Worm (Caenorhabditis elegans) whole organism, L4/young adult: ENCODE results near the gene srz-60.
"Not testable (repeated sequence)": the region's sequence is repeated elsewhere in the genome, so short reads cannot be mapped to it uniquely, and the experiment has no call there.

ENCODE experiments used
- W03F9.2 ChIP-seq: fragments of 150-350 bp; optimal IDR thresholded peaks from 2 replicates; lab custom pipeline; 2014; ENCODE audit warnings: missing biosample characterization, missing genetic modification characterization
- dao-5 ChIP-seq: sonication (generic microtip); optimal IDR thresholded peaks from 2 replicates; lab custom pipeline; 2016; ENCODE audit warnings: missing genotype, missing genetic modification characterization, moderate library complexity, missing compliant biosample characterization
- him-1 ChIP-seq: sonication (generic microtip); optimal IDR thresholded peaks from 2 replicates; lab custom pipeline; 2016; ENCODE audit warnings: missing genotype, missing genetic modification reagents, missing genetic modification characterization, missing compliant biosample characterization

The srz-60 gene

DNA sequence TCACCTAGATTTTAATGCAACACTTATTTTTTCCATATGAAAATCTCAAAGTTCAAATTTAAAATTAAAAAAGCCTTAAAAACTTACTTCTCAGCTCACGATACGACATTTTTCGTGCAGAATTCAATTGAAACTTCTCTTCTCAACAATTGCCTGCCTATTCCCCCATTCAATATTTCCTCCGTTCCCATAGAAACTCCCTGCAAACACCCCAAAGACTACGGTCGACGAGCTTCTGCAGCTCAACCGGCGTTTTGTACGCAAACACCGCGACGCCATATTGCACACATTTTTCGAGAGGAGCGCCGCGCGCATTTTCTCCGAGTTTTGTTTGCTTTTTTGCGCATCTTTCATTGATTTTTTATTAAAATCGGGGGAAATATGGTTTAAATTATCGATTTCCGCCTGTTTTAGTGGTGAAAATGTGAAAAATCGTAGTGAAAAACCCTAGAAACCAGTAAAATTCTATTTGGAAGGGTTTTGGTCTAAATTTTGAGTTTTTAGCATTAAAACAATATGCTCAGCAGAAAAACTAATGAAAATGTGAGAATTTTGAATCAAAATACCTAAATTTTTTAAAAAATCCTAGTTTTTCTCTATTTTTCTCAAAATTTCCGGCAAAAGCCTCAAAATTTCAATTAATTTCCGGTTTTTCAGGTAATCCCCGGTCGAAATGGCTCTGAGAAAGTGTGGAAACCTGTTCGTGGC lies 29.5 kb upstream of the srz-60 start, which contains the start of the genes dyf-3 and pdhb-1:
Gene dyf-3, minus strand, starts transcription at position 217 of the 708 bp plus-strand sequence.
Gene pdhb-1, plus strand, starts transcription at position 658 of the 708 bp plus-strand sequence.
- no peak for TF ChIP-seq dao-5 (tag; lab: Kevin White, UChicago)
- TF ChIP-seq W03F9.2 (tag; lab: Kevin White, UChicago) = no peak
- TF ChIP-seq him-1 (tag; lab: Kevin White, UChicago) = no peak

DNA sequence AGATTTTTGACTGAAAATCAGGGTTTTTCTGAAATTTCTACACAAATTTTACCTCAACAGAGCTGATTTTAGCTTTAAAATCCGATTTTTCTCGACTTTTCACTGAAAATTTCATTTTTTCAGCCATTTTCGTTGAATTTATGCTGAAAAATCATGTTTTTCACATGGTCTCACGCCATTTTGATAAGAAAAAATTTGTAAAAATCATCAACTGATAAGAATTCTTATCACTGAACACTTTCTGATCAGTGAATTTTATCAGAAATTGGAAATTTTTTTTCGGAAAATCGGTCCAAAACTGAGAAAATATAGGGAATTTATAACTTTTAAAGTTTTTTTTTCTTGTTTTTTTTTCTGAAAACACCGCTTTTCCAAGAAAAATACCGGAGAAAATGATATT lies 27.8 kb upstream of the srz-60 start:
- TF ChIP-seq him-1 (tag; lab: Kevin White, UChicago) (no peak), W03F9.2 (tag; lab: Kevin White, UChicago) (no peak), dao-5 (tag; lab: Kevin White, UChicago) (no peak)

ce11 chrIV:3415383-3415782 lies 13.3 kb upstream of the srz-60 start, which contains the start of gene lgc-9:
lgc-9 (plus strand) TSS chrIV:3415683.
- no peak for TF ChIP-seq him-1 (tag; lab: Kevin White, UChicago)
- TF ChIP-seq W03F9.2 (tag; lab: Kevin White, UChicago) = no peak
- TF ChIP-seq dao-5 (tag; lab: Kevin White, UChicago) = no peak

DNA sequence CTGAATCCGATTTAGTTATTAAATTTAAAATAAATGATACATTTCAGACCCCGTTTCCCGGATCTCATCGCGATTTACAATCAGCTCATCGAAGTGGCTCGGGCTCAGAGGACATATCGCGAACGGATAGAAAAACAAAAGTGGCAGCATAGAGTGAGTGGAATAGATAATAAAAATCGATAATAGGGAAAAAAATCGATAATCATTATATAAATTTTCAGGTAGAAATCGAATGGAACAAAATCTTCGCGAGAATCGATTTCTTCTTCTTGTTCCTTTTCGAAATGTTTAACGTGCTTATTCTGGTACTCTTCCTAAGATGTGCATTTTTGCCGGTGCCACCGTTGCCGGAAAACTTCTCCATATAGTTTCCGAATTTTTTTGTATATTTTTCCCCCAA lies 10.0 kb upstream of the srz-60 start:
- TF ChIP-seq him-1 (tag; lab: Kevin White, UChicago) (no peak), W03F9.2 (tag; lab: Kevin White, UChicago) (no peak), dao-5 (tag; lab: Kevin White, UChicago) (no peak)

DNA sequence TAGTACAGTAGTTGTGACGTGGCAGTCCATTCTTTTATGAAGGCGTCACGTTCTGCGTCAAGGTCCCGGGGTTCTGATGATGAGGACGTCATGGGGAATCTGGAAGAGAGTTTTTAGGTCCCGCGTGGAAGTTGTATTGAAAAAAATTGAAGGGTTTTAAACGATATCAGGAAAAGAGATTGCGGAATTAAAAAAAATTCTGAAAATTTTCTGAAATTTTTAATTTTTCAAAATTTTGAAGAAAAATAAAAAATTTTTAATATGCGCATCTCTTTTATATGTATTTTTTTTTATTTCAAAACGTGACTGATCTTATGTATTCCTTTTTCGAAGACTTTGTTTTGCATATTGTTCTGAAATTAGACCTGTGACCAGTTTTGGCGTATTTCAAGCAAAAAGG lies 6.2 kb upstream of the srz-60 start, which contains the start of gene C04C3.6:
Gene C04C3.6, minus strand, starts transcription at position 101 of the 400 bp plus-strand sequence.
- TF ChIP-seq dao-5 (tag; lab: Kevin White, UChicago) (no peak), W03F9.2 (tag; lab: Kevin White, UChicago) (no peak), him-1 (tag; lab: Kevin White, UChicago) (no peak)

DNA sequence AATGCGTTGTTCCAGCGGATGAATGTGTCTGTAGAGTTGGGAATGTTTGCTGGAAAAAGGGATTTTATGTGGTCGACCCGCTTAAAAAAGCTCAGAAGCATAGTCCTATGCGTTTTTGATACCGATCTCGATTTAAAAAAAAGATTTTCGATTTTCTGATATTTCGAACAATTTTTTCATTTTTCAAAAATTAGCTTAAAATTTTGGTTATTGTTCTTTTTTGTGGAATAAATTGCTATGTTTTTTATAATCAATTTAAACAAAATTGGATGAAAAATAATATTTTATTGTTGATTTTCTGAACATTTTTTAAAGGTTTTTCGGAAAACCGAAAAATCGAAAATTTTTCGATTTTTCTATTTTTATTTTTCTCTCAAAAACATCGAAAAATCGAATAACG lies 4.7 kb downstream of the srz-60 start, which contains the start of gene C04C3.7:
Gene C04C3.7, minus strand, starts transcription at position 101 of the 400 bp plus-strand sequence.
- not testable (repeated sequence) for TF ChIP-seq W03F9.2, dao-5, him-1 (tag; lab: Kevin White, UChicago)

DNA sequence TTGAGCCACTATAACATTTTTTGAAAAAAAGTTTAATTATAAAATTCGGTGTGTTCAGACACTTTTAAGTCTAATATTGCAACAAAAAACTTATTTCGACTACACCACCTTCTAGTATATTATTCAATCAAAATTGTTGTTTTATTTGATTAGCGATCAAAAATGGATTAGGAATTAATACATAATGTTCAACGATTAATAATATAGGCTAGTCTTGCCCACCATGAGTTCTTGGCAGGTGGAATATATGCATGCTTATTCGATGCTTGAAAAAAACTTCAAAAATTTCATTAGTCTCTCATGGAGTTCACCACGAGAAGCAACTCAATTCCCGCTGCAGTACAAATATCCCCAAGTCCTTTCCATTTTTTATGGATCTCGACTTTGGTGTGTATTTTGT lies 7.3 kb downstream of the srz-60 start, which contains the start of gene srz-32:
Gene srz-32, plus strand, starts transcription at position 301 of the 400 bp plus-strand sequence.
- TF ChIP-seq him-1 (tag; lab: Kevin White, UChicago) (no peak), W03F9.2 (tag; lab: Kevin White, UChicago) (no peak), dao-5 (tag; lab: Kevin White, UChicago) (no peak)

DNA sequence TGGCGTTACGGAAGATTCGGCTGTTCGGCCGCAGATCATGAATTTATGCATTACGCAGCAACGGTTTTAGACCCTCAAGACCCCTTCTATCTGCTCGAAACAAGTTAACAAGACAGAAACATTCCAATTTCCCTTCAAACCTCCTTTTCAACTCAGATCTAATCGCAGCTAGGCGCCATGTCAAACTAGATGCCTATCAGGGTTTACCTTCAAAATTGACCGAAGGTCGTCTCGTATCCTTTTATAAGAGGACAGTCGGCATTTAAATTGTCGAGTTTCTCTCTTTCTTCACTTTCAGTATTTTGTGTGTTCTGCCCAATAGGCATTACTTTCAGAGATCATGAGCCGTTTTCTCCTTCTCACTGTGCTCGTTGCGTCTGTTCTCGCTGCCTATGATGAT lies 9.3 kb downstream of the srz-60 start, which contains the start of gene grd-13:
Gene grd-13, plus strand, starts transcription at position 291 of the 400 bp plus-strand sequence.
- no peak for TF ChIP-seq him-1 (tag; lab: Kevin White, UChicago)
- no peak for TF ChIP-seq W03F9.2 (tag; lab: Kevin White, UChicago)
- no peak for TF ChIP-seq dao-5 (tag; lab: Kevin White, UChicago)

DNA sequence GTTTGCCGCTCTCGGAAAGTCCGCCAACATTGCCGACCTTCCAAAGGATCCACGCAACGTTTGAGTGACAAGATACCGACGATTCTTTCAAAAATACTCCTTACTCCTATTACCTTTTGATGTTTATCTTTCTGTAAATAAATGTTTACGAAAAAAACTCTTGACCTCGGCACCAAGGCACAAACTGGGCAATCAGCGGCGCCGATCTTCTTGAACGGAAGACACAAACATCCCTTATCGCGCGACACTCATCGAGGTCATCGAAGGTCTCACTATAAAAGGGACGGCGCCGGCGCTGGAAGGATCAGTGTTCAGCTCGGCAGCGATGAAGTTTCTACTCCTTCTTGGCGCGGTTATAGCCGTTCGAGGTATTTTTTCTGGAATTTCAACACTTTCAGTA lies 10.7 kb downstream of the srz-60 start, which contains the start of gene grd-3:
Gene grd-3, plus strand, starts transcription at position 302 of the 400 bp plus-strand sequence.
- no peak for TF ChIP-seq him-1 (tag; lab: Kevin White, UChicago)
- no peak for TF ChIP-seq W03F9.2 (tag; lab: Kevin White, UChicago)
- no peak for TF ChIP-seq dao-5 (tag; lab: Kevin White, UChicago)

ce11 chrIV:3440848-3441247 lies 12.1 kb downstream of the srz-60 start, which contains the start of gene grd-10:
grd-10 (plus strand) TSS chrIV:3441055.
- TF ChIP-seq dao-5 (tag; lab: Kevin White, UChicago) (no peak), him-1 (tag; lab: Kevin White, UChicago) (no peak), W03F9.2 (tag; lab: Kevin White, UChicago) (no peak)

DNA sequence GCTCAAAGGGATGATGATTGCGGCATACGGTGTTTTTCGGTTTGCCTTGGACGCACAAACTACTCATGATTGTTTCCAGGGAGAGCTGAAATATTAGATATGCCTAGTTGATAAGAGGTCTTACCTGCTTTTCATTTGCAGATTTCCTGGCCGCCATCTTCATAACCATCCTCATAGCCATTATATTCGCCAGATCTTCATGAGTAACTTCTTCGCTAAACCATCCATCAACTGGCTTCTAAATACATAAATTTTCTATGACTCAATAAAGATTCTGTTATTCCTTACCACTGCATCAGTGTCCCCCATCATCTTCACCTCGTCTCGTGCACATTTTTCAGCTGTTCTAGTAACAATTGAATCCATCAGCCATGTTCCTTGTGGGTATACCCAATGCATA lies 13.8 kb downstream of the srz-60 start:
- TF ChIP-seq dao-5 (tag; lab: Kevin White, UChicago) = no peak
- no peak for TF ChIP-seq W03F9.2 (tag; lab: Kevin White, UChicago)
- no peak for TF ChIP-seq him-1 (tag; lab: Kevin White, UChicago)

ce11 chrIV:3444101-3444500 lies 15.4 kb downstream of the srz-60 start, which contains the start of gene F09D12.2:
F09D12.2 (minus strand) TSS chrIV:3444201.
- TF ChIP-seq him-1 (tag; lab: Kevin White, UChicago) (no peak), dao-5 (tag; lab: Kevin White, UChicago) (no peak), W03F9.2 (tag; lab: Kevin White, UChicago) (no peak)

DNA sequence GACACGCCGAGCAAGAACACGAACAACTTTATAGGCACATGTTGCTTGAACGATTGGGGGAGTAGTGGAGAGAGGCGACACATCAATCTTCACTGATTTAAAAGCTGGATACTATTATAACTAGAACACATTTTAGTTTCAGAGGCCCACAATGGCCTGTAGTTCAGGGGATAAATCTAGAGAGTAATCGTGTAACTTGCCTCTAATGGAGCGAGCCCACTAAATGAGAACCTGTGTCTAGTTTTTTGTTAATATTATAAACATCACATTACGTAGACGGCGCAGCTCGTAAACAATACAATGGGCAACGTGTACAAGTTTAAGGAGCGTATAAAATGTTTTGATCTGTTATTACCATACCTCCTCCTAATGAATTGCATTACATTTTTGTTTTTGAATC lies 15.9 kb downstream of the srz-60 start, which contains the start of gene F58E2.5:
Gene F58E2.5, plus strand, starts transcription at position 301 of the 400 bp plus-strand sequence.
- no peak for TF ChIP-seq him-1 (tag; lab: Kevin White, UChicago)
